Fruit fly (Drosophila melanogaster) whole organism, prepupa: ENCODE results near the gene CG15254.
"Not testable (repeated sequence)": the region's sequence is repeated elsewhere in the genome, so short reads cannot be mapped to it uniquely, and the experiment has no call there.

Source experiments
- Blimp-1 ChIP-seq: fragments of 200-800 bp; sonication (Bioruptor generic); optimal IDR thresholded peaks from 3 replicates; lab custom pipeline; 2017; ENCODE audit warnings: missing biosample characterization, missing genetic modification characterization, mild to moderate bottlenecking, moderate library complexity, missing genetic modification reagents
- CG10669 ChIP-seq: fragments of 200-800 bp; sonication (Bioruptor generic); optimal IDR thresholded peaks from 3 replicates; lab custom pipeline; 2018; ENCODE audit warnings: missing biosample characterization, mild to moderate bottlenecking, missing genetic modification characterization, moderate library complexity
- CG1621 ChIP-seq: fragments of 200-800 bp; sonication (Bioruptor generic); optimal IDR thresholded peaks from 3 replicates; lab custom pipeline; 2018; ENCODE audit warnings: missing biosample characterization, mild to moderate bottlenecking, missing genetic modification characterization
- CG16779 ChIP-seq: fragments of 200-800 bp; sonication (Bioruptor generic); optimal IDR thresholded peaks from 3 replicates; lab custom pipeline; 2017; ENCODE audit warnings: missing biosample characterization, mild to moderate bottlenecking, missing genetic modification characterization
- CG31627 ChIP-seq: fragments of 200-800 bp; sonication (Bioruptor generic); optimal IDR thresholded peaks from 3 replicates; lab custom pipeline; 2016; ENCODE audit warnings: missing biosample characterization, missing genetic modification characterization
- CG34406 ChIP-seq: fragments of 200-800 bp; sonication (Bioruptor generic); optimal IDR thresholded peaks from 3 replicates; lab custom pipeline; 2016; ENCODE audit warnings: missing biosample characterization, missing genetic modification characterization
- CG3919 ChIP-seq: fragments of 200-800 bp; sonication (Bioruptor generic); optimal IDR thresholded peaks from 3 replicates; lab custom pipeline; 2016; ENCODE audit warnings: missing biosample characterization, missing genetic modification characterization
- CG6792 ChIP-seq: fragments of 200-800 bp; sonication (Bioruptor generic); optimal IDR thresholded peaks from 3 replicates; lab custom pipeline; 2016; ENCODE audit warnings: missing biosample characterization, missing genetic modification characterization
- CG7368 ChIP-seq: fragments of 200-800 bp; sonication (Bioruptor generic); optimal IDR thresholded peaks from 3 replicates; lab custom pipeline; 2016; ENCODE audit warnings: missing biosample characterization, missing genetic modification characterization
- CG8319 ChIP-seq: fragments of 200-800 bp; sonication (Bioruptor generic); optimal IDR thresholded peaks from 3 replicates; lab custom pipeline; 2016; ENCODE audit warnings: missing biosample characterization, missing genetic modification characterization
- CG8632 ChIP-seq: fragments of 200-800 bp; sonication (Bioruptor generic); optimal IDR thresholded peaks from 3 replicates; lab custom pipeline; 2016; ENCODE audit warnings: missing biosample characterization, missing genetic modification characterization
- Eip75B ChIP-seq: fragments of 200-800 bp; sonication (Bioruptor generic); optimal IDR thresholded peaks from 3 replicates; lab custom pipeline; 2016; ENCODE audit warnings: missing biosample characterization, missing genetic modification characterization
- Eip78C ChIP-seq: fragments of 200-800 bp; sonication (Bioruptor generic); peaks from one replicate; lab custom pipeline; 2016; ENCODE audit warnings: missing biosample characterization, missing genetic modification characterization
- Ets21C ChIP-seq: fragments of 200-800 bp; sonication (Bioruptor generic); optimal IDR thresholded peaks from 3 replicates; lab custom pipeline; 2016; ENCODE audit warnings: missing biosample characterization, missing genetic modification characterization
- Hr39 ChIP-seq: fragments of 200-800 bp; sonication (Bioruptor generic); optimal IDR thresholded peaks from 2 replicates; lab custom pipeline; 2016; ENCODE audit warnings: missing biosample characterization, missing genetic modification characterization
- Hr4 ChIP-seq: fragments of 200-800 bp; sonication (Bioruptor generic); optimal IDR thresholded peaks from 3 replicates; lab custom pipeline; 2016; ENCODE audit warnings: missing biosample characterization, missing genetic modification characterization
- Met ChIP-seq: fragments of 200-800 bp; sonication (Bioruptor generic); optimal IDR thresholded peaks from 3 replicates; lab custom pipeline; 2016; ENCODE audit warnings: missing biosample characterization, missing genetic modification characterization
- OdsH ChIP-seq: fragments of 200-800 bp; sonication (Bioruptor generic); optimal IDR thresholded peaks from 3 replicates; lab custom pipeline; 2016; ENCODE audit warnings: missing biosample characterization, missing genetic modification characterization
- Smox ChIP-seq: fragments of 200-800 bp; sonication (Bioruptor generic); optimal IDR thresholded peaks from 3 replicates; lab custom pipeline; 2016; ENCODE audit warnings: missing biosample characterization, missing genetic modification characterization
- Sox102F ChIP-seq: fragments of 200-800 bp; sonication (Bioruptor generic); optimal IDR thresholded peaks from 2 replicates; lab custom pipeline; 2016; ENCODE audit warnings: missing biosample characterization, mild to moderate bottlenecking, missing genetic modification characterization
- Sox14 ChIP-seq: fragments of 200-800 bp; sonication (Bioruptor generic); optimal IDR thresholded peaks from 3 replicates; lab custom pipeline; 2016; ENCODE audit warnings: missing biosample characterization, missing genetic modification characterization
- Sox15 ChIP-seq: fragments of 200-800 bp; sonication (Bioruptor generic); optimal IDR thresholded peaks from 3 replicates; lab custom pipeline; 2016; ENCODE audit warnings: missing biosample characterization, missing genetic modification characterization
- achi ChIP-seq: fragments of 200-800 bp; sonication (Bioruptor generic); optimal IDR thresholded peaks from 3 replicates; lab custom pipeline; 2016; ENCODE audit warnings: missing biosample characterization, missing genetic modification characterization
- cyc ChIP-seq: fragments of 200-800 bp; sonication (Bioruptor generic); optimal IDR thresholded peaks from 3 replicates; lab custom pipeline; 2016; ENCODE audit warnings: missing biosample characterization, missing genetic modification characterization
- dac ChIP-seq: fragments of 200-800 bp; sonication (Bioruptor generic); optimal IDR thresholded peaks from 2 replicates; lab custom pipeline; 2017; ENCODE audit warnings: missing biosample characterization, mild to moderate bottlenecking, missing genetic modification characterization
- dsx ChIP-seq: fragments of 200-800 bp; optimal IDR thresholded peaks from 3 replicates; lab custom pipeline; 2019; ENCODE audit warnings: missing biosample characterization, mild to moderate bottlenecking, missing genetic modification characterization, moderate library complexity; ENCODE audit not compliant: poor library complexity, severe bottlenecking
- eg ChIP-seq: fragments of 200-800 bp; sonication (Bioruptor generic); IDR thresholded peaks from 3 replicates; pipeline ENCODE4 v1.3.6; 2022; ENCODE audit warnings: missing biosample characterization, missing genetic modification characterization
- esn ChIP-seq: fragments of 200-800 bp; sonication (Bioruptor generic); optimal IDR thresholded peaks from 2 replicates; lab custom pipeline; 2016; ENCODE audit warnings: missing biosample characterization, mild to moderate bottlenecking, missing genetic modification characterization, moderate library complexity
- fkh ChIP-seq: fragments of 200-800 bp; sonication (Bioruptor generic); optimal IDR thresholded peaks from 3 replicates; lab custom pipeline; 2017; ENCODE audit warnings: missing biosample characterization, mild to moderate bottlenecking, missing genetic modification characterization, moderate library complexity
- lz ChIP-seq: fragments of 200-800 bp; sonication (Bioruptor generic); optimal IDR thresholded peaks from 3 replicates; lab custom pipeline; 2016; ENCODE audit warnings: missing biosample characterization, missing genetic modification characterization
- net ChIP-seq: fragments of 200-800 bp; sonication (Bioruptor generic); optimal IDR thresholded peaks from 3 replicates; lab custom pipeline; 2016; ENCODE audit warnings: missing biosample characterization, missing genetic modification characterization
- pdm3 ChIP-seq: fragments of 200-800 bp; sonication (Bioruptor generic); optimal IDR thresholded peaks from 3 replicates; lab custom pipeline; 2016; ENCODE audit warnings: missing biosample characterization, missing genetic modification characterization
- salr ChIP-seq, 2 experiments: fragments of 200-800 bp; sonication (Bioruptor generic); optimal IDR thresholded peaks; 3 replicates each; lab custom pipeline; 2016 to 2018; ENCODE audit warnings: missing biosample characterization in 2 of 2, missing genetic modification characterization in 2 of 2, mild to moderate bottlenecking in 1 of 2
- spab ChIP-seq: fragments of 200-800 bp; sonication (Bioruptor generic); optimal IDR thresholded peaks from 2 replicates; lab custom pipeline; 2017; ENCODE audit warnings: missing biosample characterization, mild to moderate bottlenecking, missing genetic modification characterization, missing genetic modification reagents
- svp ChIP-seq: fragments of 200-800 bp; sonication (Bioruptor generic); peaks from one replicate; lab custom pipeline; 2016; ENCODE audit warnings: missing biosample characterization, missing genetic modification characterization
- topi ChIP-seq: fragments of 200-800 bp; sonication (Bioruptor generic); optimal IDR thresholded peaks from 3 replicates; lab custom pipeline; 2016; ENCODE audit warnings: missing biosample characterization, missing genetic modification characterization
- vri ChIP-seq: fragments of 200-800 bp; sonication (Bioruptor generic); optimal IDR thresholded peaks from 3 replicates; lab custom pipeline; 2016; ENCODE audit warnings: missing biosample characterization, mild to moderate bottlenecking, missing genetic modification characterization

Gene CG15254

dm6 chr2L:15614728-15615127, at the start of gene CG15254:
TSS of gene CG15254 (minus strand) at chr2L:15614828.
- TF ChIP-seq salr (GFP tag; optimal IDR thresholded peaks at IDR 0.05; lab: Kevin White, UChicago) (no peak), esn (GFP tag; lab: Kevin White, UChicago) (no peak)
- TF ChIP-seq, all 60 proteins: peak for 0

dm6 chr2L:15660741-15661140, 46.1 kb upstream of the CG15254 start, which contains the start of gene CG18477:
TSS of gene CG18477 (plus strand) at chr2L:15661041.
- not testable (repeated sequence) for TF ChIP-seq Met; CG10669; topi (GFP tag; lab: Kevin White, UChicago)

- not testable (repeated sequence) for TF ChIP-seq Met; CG3919 (GFP tag; lab: Kevin White, UChicago); spab
Observed at dm6 chr2L:15659374-15659773, 44.7 kb upstream of the CG15254 start, which contains the start of gene CG44141. TSS of gene CG44141 (minus strand) at chr2L:15659474.

dm6 chr2L:15643791-15644190, 29.2 kb upstream of the CG15254 start:
- TF ChIP-seq dsx (GFP tag; lab: Kevin White, UChicago) (no peak), lz (peak; percentile 39), svp (GFP tag; lab: Kevin White, UChicago) (peak; percentile 34), achi (peak; percentile 0), Met (peak; percentile 6), pdm3 (GFP tag; lab: Kevin White, UChicago) (peak; percentile 15), CG31627 (GFP tag; lab: Kevin White, UChicago) (peak; percentile 37), Hr39 (GFP tag; lab: Kevin White, UChicago) (peak; percentile 23), cyc (peak; percentile 24), CG1621 (tag; lab: Kevin White, UChicago) (no peak)
- TF ChIP-seq, all 60 proteins: peak for 8

dm6 chr2L:15641668-15642067, 27.0 kb upstream of the CG15254 start:
- TF ChIP-seq fkh (GFP tag; lab: Kevin White, UChicago) (no peak), CG16779 (tag; lab: Kevin White, UChicago) (no peak), CG34406 (GFP tag; lab: Kevin White, UChicago) (no peak), pdm3 (GFP tag; lab: Kevin White, UChicago) (no peak), dac (GFP tag; lab: Kevin White, UChicago) (no peak), Eip78C (no peak), OdsH (GFP tag; lab: Kevin White, UChicago) (no peak), net (GFP tag; lab: Kevin White, UChicago) (no peak), svp (GFP tag; lab: Kevin White, UChicago) (no peak), dsx (GFP tag; lab: Kevin White, UChicago) (no peak), CG8632 (GFP tag; lab: Kevin White, UChicago) (no peak), CG8319 (GFP tag; lab: Kevin White, UChicago) (no peak), topi (GFP tag; lab: Kevin White, UChicago) (no peak), lz (no peak), Sox15 (GFP tag; lab: Kevin White, UChicago) (no peak)
- TF ChIP-seq, all 60 proteins: peak for 0

- TF ChIP-seq Eip75B = no peak
- no peak for TF ChIP-seq OdsH (GFP tag; lab: Kevin White, UChicago)
- 0 out of 3 replicates have a peak, but pooled peaks have one; percentile 12 for TF ChIP-seq eg (GFP tag; lab: Robert Waterston, UW)
- TF ChIP-seq Sox102F = peak; percentile 30
- TF ChIP-seq Blimp-1 (GFP tag; lab: Kevin White, UChicago) = no peak
- peak; percentile 44 for TF ChIP-seq Ets21C
- peak; percentile 87 for TF ChIP-seq vri
- peak; percentile 24 for TF ChIP-seq topi (GFP tag; lab: Kevin White, UChicago)
- TF ChIP-seq Hr39 (GFP tag; lab: Kevin White, UChicago) = peak; percentile 52
- peak; percentile 80 for TF ChIP-seq Eip78C
- TF ChIP-seq CG7368 (GFP tag; lab: Kevin White, UChicago) = no peak
- TF ChIP-seq spab = no peak
- TF ChIP-seq cyc = peak; percentile 41
- peak; percentile 68 for TF ChIP-seq svp (GFP tag; lab: Kevin White, UChicago)
- peak; percentile 56 for TF ChIP-seq lz
- TF ChIP-seq Hr4 = no peak
- TF ChIP-seq Met = peak; percentile 44
- TF ChIP-seq Smox (GFP tag; lab: Kevin White, UChicago) = peak; percentile 54
- TF ChIP-seq CG31627 (GFP tag; lab: Kevin White, UChicago) = peak; percentile 53
- peak; percentile 21 for TF ChIP-seq CG6792 (GFP tag; lab: Kevin White, UChicago)
- TF ChIP-seq Sox14 (GFP tag; lab: Kevin White, UChicago) = peak; percentile 12
Observed at dm6 chr2L:15629596-15630168, 15.1 kb upstream of the CG15254 start, which contains the start of gene CG18480. TSS of gene CG18480 (plus strand) at chr2L:15630002.
